Worm (Caenorhabditis elegans) whole organism, L1 larva: ENCODE measurements around the gene Y116F11A.6.
"Not testable (repeated sequence)": the region's sequence is repeated elsewhere in the genome, so short reads cannot be mapped to it uniquely, and the experiment has no call there.

Experiments
- C34B4.2 ChIP-seq: sonication (generic microtip); optimal IDR thresholded peaks from 2 replicates; lab custom pipeline; 2017; ENCODE audit warnings: mild to moderate bottlenecking, missing genetic modification characterization, missing compliant biosample characterization
- Y116A8C.19 ChIP-seq: sonication (generic microtip); optimal IDR thresholded peaks from 2 replicates; lab custom pipeline; 2016; ENCODE audit warnings: missing compliant biosample characterization, missing genetic modification characterization, borderline replicate concordance
- alr-1 ChIP-seq: fragments of 200-800 bp; sonication (Bioruptor generic); optimal IDR thresholded peaks from 2 replicates; lab custom pipeline; 2018; ENCODE audit warnings: borderline replicate concordance, mild to moderate bottlenecking, missing genetic modification characterization, missing compliant biosample characterization
- ama-1 ChIP-seq: fragments of 150-350 bp; optimal IDR thresholded peaks from 2 replicates; lab custom pipeline; 2014
- blmp-1 ChIP-seq: fragments of 150-350 bp; optimal IDR thresholded peaks from 2 replicates; lab custom pipeline; 2014; ENCODE audit warnings: missing biosample characterization, missing genetic modification characterization
- ces-1 ChIP-seq: fragments of 150-350 bp; optimal IDR thresholded peaks from 2 replicates; lab custom pipeline; 2014; ENCODE audit warnings: missing biosample characterization, missing genetic modification reagents, missing genetic modification characterization
- efl-3 ChIP-seq: fragments of 200-800 bp; sonication (Bioruptor generic); optimal IDR thresholded peaks from 2 replicates; lab custom pipeline; 2018; ENCODE audit warnings: mild to moderate bottlenecking, missing genetic modification characterization, missing compliant biosample characterization
- egl-13 ChIP-seq: sonication (generic microtip); optimal IDR thresholded peaks from 2 replicates; lab custom pipeline; 2016; ENCODE audit warnings: missing genotype, missing genetic modification reagents, missing genetic modification characterization, missing compliant biosample characterization
- elt-2 ChIP-seq: sonication (generic microtip); optimal IDR thresholded peaks from 2 replicates; lab custom pipeline; 2016; ENCODE audit warnings: missing genetic modification characterization, mild to moderate bottlenecking, inconsistent platforms, missing compliant biosample characterization, missing genetic modification reagents
- lin-13 ChIP-seq: fragments of 150-350 bp; optimal IDR thresholded peaks from 2 replicates; lab custom pipeline; 2014; ENCODE audit warnings: missing biosample characterization, missing genetic modification reagents, missing genetic modification characterization
- lin-14 ChIP-seq: fragments of 200-800 bp; sonication (Bioruptor generic); optimal IDR thresholded peaks from 2 replicates; lab custom pipeline; 2018; ENCODE audit warnings: mild to moderate bottlenecking, missing genetic modification characterization, moderate library complexity, missing compliant biosample characterization
- lin-15B ChIP-seq: fragments of 150-350 bp; sonication (generic microtip); optimal IDR thresholded peaks from 3 replicates; lab custom pipeline; 2014; ENCODE audit warnings: missing biosample characterization, missing genetic modification characterization
- lin-35 ChIP-seq, 2 experiments: fragments of 150-350 bp; optimal IDR thresholded peaks; 2 replicates each; lab custom pipeline; 2014; ENCODE audit warnings: missing biosample characterization in 2 of 2, missing genetic modification characterization in 2 of 2, missing genetic modification reagents in 2 of 2
- lsy-2 ChIP-seq, 2 experiments: fragments of 150-350 bp; optimal IDR thresholded peaks; 2 replicates each; lab custom pipeline; 2014; ENCODE audit warnings: missing biosample characterization in 2 of 2, missing genetic modification characterization in 2 of 2
- nhr-11 ChIP-seq: fragments of 150-350 bp; optimal IDR thresholded peaks from 2 replicates; lab custom pipeline; 2014; ENCODE audit warnings: missing biosample characterization, missing genetic modification characterization
- nhr-12 ChIP-seq: sonication (generic microtip); optimal IDR thresholded peaks from 2 replicates; lab custom pipeline; 2017; ENCODE audit warnings: missing biosample characterization, missing genetic modification characterization
- nhr-237 ChIP-seq: fragments of 150-350 bp; optimal IDR thresholded peaks from 2 replicates; lab custom pipeline; 2014; ENCODE audit warnings: missing biosample characterization, missing genetic modification characterization
- nhr-28 ChIP-seq: fragments of 150-350 bp; optimal IDR thresholded peaks from 2 replicates; lab custom pipeline; 2014; ENCODE audit warnings: missing biosample characterization, missing genetic modification characterization
- nhr-77 ChIP-seq: fragments of 150-350 bp; optimal IDR thresholded peaks from 2 replicates; lab custom pipeline; 2014; ENCODE audit warnings: missing biosample characterization, missing genetic modification characterization
- nhr-84 ChIP-seq: sonication (generic microtip); optimal IDR thresholded peaks from 2 replicates; lab custom pipeline; 2017; ENCODE audit warnings: missing biosample characterization, missing genetic modification characterization
- nhr-90 ChIP-seq: sonication (generic microtip); optimal IDR thresholded peaks from 2 replicates; lab custom pipeline; 2016; ENCODE audit warnings: mild to moderate bottlenecking, missing genetic modification characterization, missing compliant biosample characterization; ENCODE audit not compliant: poor library complexity
- pax-3 ChIP-seq: fragments of 200-800 bp; sonication (Bioruptor generic); optimal IDR thresholded peaks from 2 replicates; lab custom pipeline; 2018; ENCODE audit warnings: mild to moderate bottlenecking, missing genetic modification characterization, moderate library complexity, missing compliant biosample characterization
- pqm-1 ChIP-seq: sonication (generic microtip); optimal IDR thresholded peaks from 3 replicates; lab custom pipeline; 2017; ENCODE audit warnings: missing biosample characterization, missing genetic modification characterization
- rnt-1 ChIP-seq: sonication (generic microtip); optimal IDR thresholded peaks from 2 replicates; lab custom pipeline; 2016; ENCODE audit warnings: mild to moderate bottlenecking, missing genetic modification characterization, moderate library complexity, missing compliant biosample characterization
- skn-1 ChIP-seq: fragments of 150-350 bp; optimal IDR thresholded peaks from 2 replicates; lab custom pipeline; 2014; ENCODE audit warnings: missing biosample characterization, missing genetic modification characterization
- snpc-4 ChIP-seq: fragments of 150-350 bp; optimal IDR thresholded peaks from 2 replicates; lab custom pipeline; 2014; ENCODE audit warnings: missing biosample characterization, missing genetic modification characterization
- snu-23 ChIP-seq: sonication (generic microtip); optimal IDR thresholded peaks from 2 replicates; lab custom pipeline; 2016; ENCODE audit warnings: missing genetic modification characterization, missing compliant biosample characterization
- sptf-1 ChIP-seq: fragments of 150-350 bp; optimal IDR thresholded peaks from 2 replicates; lab custom pipeline; 2014; ENCODE audit warnings: missing biosample characterization, missing genetic modification characterization
- swsn-7 ChIP-seq: sonication (generic microtip); optimal IDR thresholded peaks from 2 replicates; lab custom pipeline; 2016; ENCODE audit warnings: missing genetic modification characterization, missing compliant biosample characterization
- unc-130 ChIP-seq: fragments of 150-350 bp; optimal IDR thresholded peaks from 2 replicates; lab custom pipeline; 2017; ENCODE audit warnings: missing biosample characterization, missing genetic modification characterization, inconsistent platforms
- unc-62 ChIP-seq: fragments of 150-350 bp; optimal IDR thresholded peaks from 2 replicates; lab custom pipeline; 2014; ENCODE audit warnings: missing biosample characterization, missing genetic modification reagents, missing genetic modification characterization
- vab-15 ChIP-seq: sonication (generic microtip); optimal IDR thresholded peaks from 2 replicates; lab custom pipeline; 2017; ENCODE audit warnings: missing genotype, mild to moderate bottlenecking, missing genetic modification characterization, missing compliant biosample characterization
- zag-1 ChIP-seq: fragments of 150-350 bp; optimal IDR thresholded peaks from 2 replicates; lab custom pipeline; 2014; ENCODE audit warnings: missing biosample characterization, missing genetic modification characterization
- zip-4 ChIP-seq: fragments of 200-800 bp; sonication (Bioruptor generic); optimal IDR thresholded peaks from 2 replicates; lab custom pipeline; 2018; ENCODE audit warnings: mild to moderate bottlenecking, missing genetic modification characterization, moderate library complexity, missing compliant biosample characterization
- ztf-11 ChIP-seq, 2 experiments: sonication (generic microtip); optimal IDR thresholded peaks; 2 replicates each; lab custom pipeline; 2016 to 2017; ENCODE audit warnings: missing genetic modification characterization in 2 of 2, missing biosample characterization in 1 of 2, missing compliant biosample characterization in 1 of 2
- ztf-4 ChIP-seq: fragments of 150-350 bp; optimal IDR thresholded peaks from 2 replicates; lab custom pipeline; 2014; ENCODE audit warnings: missing biosample characterization, missing genetic modification characterization

The Y116F11A.6 gene

DNA sequence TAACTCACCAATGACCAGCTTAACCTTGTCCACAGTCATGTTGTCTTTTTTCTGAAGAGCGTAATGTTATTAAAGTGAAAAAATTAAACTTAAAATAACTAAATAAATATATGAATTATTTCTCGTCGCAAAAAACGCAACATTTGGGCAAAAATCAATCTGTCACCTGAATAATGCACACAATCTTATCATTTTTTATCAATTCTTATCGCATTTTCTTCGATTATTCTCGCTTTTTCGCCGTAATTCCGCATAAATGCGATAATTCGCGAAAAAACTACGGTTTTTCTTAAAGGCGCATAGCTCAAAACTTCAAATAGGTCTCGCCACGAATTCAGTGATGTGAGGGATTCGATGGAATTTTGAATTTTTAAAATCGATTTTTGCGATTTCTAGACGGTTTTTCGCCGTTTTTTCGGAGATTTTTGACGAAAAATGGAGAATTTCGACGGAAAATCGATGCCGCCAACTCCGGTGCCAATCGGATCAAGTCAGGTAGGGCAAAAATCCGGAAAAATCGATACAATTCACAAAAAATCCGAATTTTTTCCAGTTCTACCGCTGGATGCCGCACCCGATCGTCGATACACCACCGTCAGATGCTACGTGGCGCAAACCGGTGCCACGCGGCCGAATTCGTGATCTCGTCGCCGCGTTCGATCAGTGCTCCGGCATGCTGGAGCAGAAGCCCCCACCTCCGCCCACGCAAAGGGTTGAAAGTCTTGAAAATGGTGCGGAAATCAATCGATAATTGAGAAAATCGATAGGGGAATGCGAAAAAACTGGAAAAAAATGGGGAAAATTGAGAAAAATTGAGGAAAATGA lies 21.8 kb upstream of the Y116F11A.6 start, which contains the start of the genes Y43F8C.13 and ani-3:
Gene Y43F8C.13, minus strand, starts transcription at position 51 of the 825 bp plus-strand sequence.
Gene ani-3, plus strand, starts transcription at position 385 of the 825 bp plus-strand sequence.
- TF ChIP-seq vab-15 (tag; lab: Kevin White, UChicago) (no peak), C34B4.2 (tag; lab: Kevin White, UChicago) (no peak), nhr-237 (tag; lab: Kevin White, UChicago) (no peak), lin-35 (GFP tag; optimal IDR thresholded peaks at IDR 0.05; lab: Kevin White, UChicago) (peak in 1 of 2 experiments; percentile 41), pqm-1 (tag; lab: Kevin White, UChicago) (peak; percentile 85), nhr-77 (no peak), elt-2 (tag; lab: Kevin White, UChicago) (peak; percentile 72)

DNA sequence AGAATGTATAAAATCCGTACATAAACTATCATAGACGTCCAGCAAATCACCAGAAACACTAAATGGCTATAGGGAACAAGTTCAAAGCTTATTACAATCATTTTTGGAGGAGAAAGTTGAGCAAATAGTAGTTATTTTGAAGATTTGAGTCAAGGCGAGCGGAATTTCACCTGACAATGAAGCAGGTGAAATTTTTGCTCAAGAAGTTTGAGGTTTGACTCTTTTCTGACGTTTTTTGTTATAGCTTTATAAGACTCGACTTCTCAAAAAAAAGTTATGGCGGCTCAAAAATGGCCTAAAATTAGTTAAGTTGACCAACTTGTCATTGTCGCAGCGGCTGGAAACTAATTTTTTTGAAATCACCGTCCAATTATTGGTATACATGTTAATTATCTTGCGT lies 10.5 kb upstream of the Y116F11A.6 start, which contains the start of gene srv-3:
Gene srv-3, minus strand, starts transcription at position 101 of the 400 bp plus-strand sequence.
- TF ChIP-seq Y116A8C.19 (tag; lab: Kevin White, UChicago): no peak
- no peak for TF ChIP-seq ces-1
- TF ChIP-seq zag-1 (tag; lab: Kevin White, UChicago): no peak
- no peak for TF ChIP-seq snpc-4 (tag; lab: Kevin White, UChicago)
- TF ChIP-seq nhr-12 (tag; lab: Kevin White, UChicago): no peak
- TF ChIP-seq nhr-11: no peak
- no peak for TF ChIP-seq rnt-1 (tag; lab: Kevin White, UChicago)
- TF ChIP-seq nhr-237 (tag; lab: Kevin White, UChicago): no peak
- TF ChIP-seq nhr-28 (tag; lab: Kevin White, UChicago): no peak
- no peak for TF ChIP-seq ama-1 (lab: Kevin White, UChicago)
- TF ChIP-seq alr-1 (tag; lab: Kevin White, UChicago): no peak
- TF ChIP-seq lsy-2 (tag; optimal IDR thresholded peaks at IDR 0.05; lab: Kevin White, UChicago): no peak
- no peak for TF ChIP-seq lin-35 (GFP tag; optimal IDR thresholded peaks at IDR 0.05; lab: Kevin White, UChicago)
- no peak for TF ChIP-seq lin-13
- no peak for TF ChIP-seq snu-23 (GFP tag; lab: Kevin White, UChicago)
- TF ChIP-seq nhr-90 (tag; lab: Kevin White, UChicago): no peak

DNA sequence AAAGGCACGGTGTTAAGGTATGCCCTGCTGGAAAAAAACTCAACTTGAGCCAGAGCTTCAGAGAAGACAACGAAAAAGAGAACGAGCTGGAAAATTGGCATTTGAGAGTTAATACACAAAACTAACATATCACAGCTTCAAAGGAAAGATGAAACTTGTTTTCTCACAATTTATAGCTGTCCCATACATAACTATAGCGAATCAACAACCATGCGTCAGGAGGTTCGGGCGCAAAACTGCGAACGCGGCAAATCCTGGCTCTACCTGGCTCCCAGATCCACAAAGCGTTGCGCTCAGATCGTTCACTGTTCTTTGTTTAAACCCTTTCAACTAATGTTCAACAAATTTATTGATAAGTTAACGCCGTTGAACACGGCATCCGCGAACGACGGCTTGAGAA lies 8.8 kb upstream of the Y116F11A.6 start, which contains the start of gene Y43F8C.15:
Gene Y43F8C.15, minus strand, starts transcription at position 101 of the 400 bp plus-strand sequence.
- not testable (repeated sequence) for TF ChIP-seq zag-1, nhr-12, nhr-237 (tag; lab: Kevin White, UChicago)

DNA sequence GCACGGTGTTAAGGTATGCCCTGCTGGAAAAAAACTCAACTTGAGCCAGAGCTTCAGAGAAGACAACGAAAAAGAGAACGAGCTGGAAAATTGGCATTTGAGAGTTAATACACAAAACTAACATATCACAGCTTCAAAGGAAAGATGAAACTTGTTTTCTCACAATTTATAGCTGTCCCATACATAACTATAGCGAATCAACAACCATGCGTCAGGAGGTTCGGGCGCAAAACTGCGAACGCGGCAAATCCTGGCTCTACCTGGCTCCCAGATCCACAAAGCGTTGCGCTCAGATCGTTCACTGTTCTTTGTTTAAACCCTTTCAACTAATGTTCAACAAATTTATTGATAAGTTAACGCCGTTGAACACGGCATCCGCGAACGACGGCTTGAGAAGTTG lies 7.7 kb upstream of the Y116F11A.6 start, which contains the start of gene Y43F8C.23:
Gene Y43F8C.23, minus strand, starts transcription at position 101 of the 400 bp plus-strand sequence.
- not testable (repeated sequence) for TF ChIP-seq swsn-7 (tag; lab: Kevin White, UChicago); unc-130; zip-4 (GFP tag; lab: Kevin White, UChicago)

DNA sequence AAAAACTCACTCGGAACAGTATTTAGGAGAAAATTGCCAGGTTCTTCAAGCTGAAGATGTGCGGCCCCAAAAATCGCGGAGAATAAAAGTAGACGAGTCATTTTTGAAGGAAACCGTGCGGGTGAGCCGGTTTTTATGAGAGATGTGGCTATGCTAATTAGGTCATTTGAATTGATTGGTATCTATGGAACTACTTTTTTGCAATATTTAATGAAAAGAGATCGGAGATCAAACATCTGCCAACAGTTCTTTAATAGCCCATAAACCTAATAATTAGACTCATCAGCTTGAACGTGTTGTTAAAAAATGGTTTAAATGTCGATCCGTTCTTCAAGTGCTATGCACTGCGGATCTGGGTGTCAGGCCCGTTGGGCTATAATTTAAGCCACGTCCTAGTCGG lies 3.9 kb upstream of the Y116F11A.6 start, which contains the start of gene Y43F8C.16:
Gene Y43F8C.16, minus strand, starts transcription at position 101 of the 400 bp plus-strand sequence.
- no peak for TF ChIP-seq rnt-1 (tag; lab: Kevin White, UChicago)
- no peak for TF ChIP-seq unc-62
- TF ChIP-seq ztf-11 (tag; optimal IDR thresholded peaks at IDR 0.05; lab: Kevin White, UChicago): no peak
- no peak for TF ChIP-seq efl-3 (GFP tag; lab: Kevin White, UChicago)
- no peak for TF ChIP-seq nhr-237 (tag; lab: Kevin White, UChicago)
- no peak for TF ChIP-seq lin-15B (tag; lab: Kevin White, UChicago)
- TF ChIP-seq zip-4 (GFP tag; lab: Kevin White, UChicago): no peak
- no peak for TF ChIP-seq blmp-1 (tag; lab: Kevin White, UChicago)
- no peak for TF ChIP-seq nhr-84 (tag; lab: Kevin White, UChicago)
- TF ChIP-seq egl-13: no peak
- no peak for TF ChIP-seq lin-35 (GFP tag; optimal IDR thresholded peaks at IDR 0.05; lab: Kevin White, UChicago)
- no peak for TF ChIP-seq skn-1 (tag; lab: Kevin White, UChicago)
- TF ChIP-seq ztf-4 (tag; lab: Kevin White, UChicago): no peak
- no peak for TF ChIP-seq lin-14 (GFP tag; lab: Kevin White, UChicago)
- no peak for TF ChIP-seq snpc-4 (tag; lab: Kevin White, UChicago)
- no peak for TF ChIP-seq pax-3 (tag; lab: Kevin White, UChicago)
- TF ChIP-seq sptf-1 (tag; lab: Kevin White, UChicago): no peak
